Worm (Caenorhabditis elegans) whole organism, mixed stage, embryonic: ENCODE measurements around the gene K07E1.1.

ENCODE experiments used
- bed-3 ChIP-seq: fragments of 200-800 bp; sonication (Bioruptor generic); optimal IDR thresholded peaks from 3 replicates; lab custom pipeline; 2018; ENCODE audit warnings: mild to moderate bottlenecking, missing genetic modification characterization, moderate library complexity, missing compliant biosample characterization
- blmp-1 ChIP-seq: fragments of 150-350 bp; optimal IDR thresholded peaks from 2 replicates; lab custom pipeline; 2014; ENCODE audit warnings: missing biosample characterization, missing genetic modification characterization
- ceh-39 ChIP-seq: fragments of 150-350 bp; optimal IDR thresholded peaks from 2 replicates; lab custom pipeline; 2014; ENCODE audit warnings: missing biosample characterization, missing genetic modification characterization
- ceh-43 ChIP-seq: fragments of 200-800 bp; sonication (Bioruptor generic); optimal IDR thresholded peaks from 2 replicates; lab custom pipeline; 2018; ENCODE audit warnings: mild to moderate bottlenecking, missing genetic modification characterization, moderate library complexity, missing compliant biosample characterization
- ceh-83 ChIP-seq: fragments of 200-800 bp; sonication (Bioruptor generic); optimal IDR thresholded peaks from 2 replicates; lab custom pipeline; 2018; ENCODE audit warnings: mild to moderate bottlenecking, missing genetic modification characterization, missing compliant biosample characterization
- ces-1 ChIP-seq: fragments of 150-350 bp; optimal IDR thresholded peaks from 2 replicates; lab custom pipeline; 2014; ENCODE audit warnings: missing biosample characterization, missing genetic modification reagents, missing genetic modification characterization
- drap-1 ChIP-seq: fragments of 200-800 bp; sonication (Bioruptor generic); optimal IDR thresholded peaks from 3 replicates; lab custom pipeline; 2018; ENCODE audit warnings: mild to moderate bottlenecking, missing genetic modification characterization, missing compliant biosample characterization
- elt-3 ChIP-seq: fragments of 150-350 bp; optimal IDR thresholded peaks from 2 replicates; lab custom pipeline; 2014; ENCODE audit warnings: missing biosample characterization, missing genetic modification characterization
- flh-1 ChIP-seq: fragments of 200-800 bp; sonication (Bioruptor generic); optimal IDR thresholded peaks from 2 replicates; lab custom pipeline; 2018; ENCODE audit warnings: mild to moderate bottlenecking, missing genetic modification characterization, moderate library complexity, missing compliant biosample characterization
- ham-2 ChIP-seq: fragments of 200-800 bp; sonication (Bioruptor generic); optimal IDR thresholded peaks from 2 replicates; lab custom pipeline; 2018; ENCODE audit warnings: mild to moderate bottlenecking, missing genetic modification characterization, missing compliant biosample characterization
- hlh-1 ChIP-seq: fragments of 150-350 bp; optimal IDR thresholded peaks from 2 replicates; lab custom pipeline; 2014; ENCODE audit warnings: missing biosample characterization, missing genetic modification reagents, missing genetic modification characterization
- lin-13 ChIP-seq: fragments of 150-350 bp; optimal IDR thresholded peaks from 2 replicates; lab custom pipeline; 2014; ENCODE audit warnings: missing biosample characterization, missing genetic modification characterization
- lin-32 ChIP-seq: fragments of 200-800 bp; sonication (Bioruptor generic); optimal IDR thresholded peaks from 2 replicates; lab custom pipeline; 2018; ENCODE audit warnings: mild to moderate bottlenecking, missing genetic modification characterization, missing compliant biosample characterization
- lsy-2 ChIP-seq: fragments of 150-350 bp; optimal IDR thresholded peaks from 2 replicates; lab custom pipeline; 2014; ENCODE audit warnings: missing biosample characterization, missing genetic modification characterization
- mab-5 ChIP-seq: fragments of 150-350 bp; optimal IDR thresholded peaks from 2 replicates; lab custom pipeline; 2014; ENCODE audit warnings: missing biosample characterization, missing genetic modification characterization
- mep-1 ChIP-seq: fragments of 150-350 bp; optimal IDR thresholded peaks from 2 replicates; lab custom pipeline; 2017; ENCODE audit warnings: missing biosample characterization, missing genetic modification reagents, missing genetic modification characterization, inconsistent platforms
- mls-2 ChIP-seq: sonication (generic microtip); optimal IDR thresholded peaks from 2 replicates; lab custom pipeline; 2016; ENCODE audit warnings: mild to moderate bottlenecking, missing genetic modification characterization, moderate library complexity, missing compliant biosample characterization
- nhr-12 ChIP-seq: fragments of 150-350 bp; optimal IDR thresholded peaks from 2 replicates; lab custom pipeline; 2014; ENCODE audit warnings: missing biosample characterization, missing genetic modification characterization
- nhr-2 ChIP-seq: fragments of 150-350 bp; optimal IDR thresholded peaks from 2 replicates; lab custom pipeline; 2014; ENCODE audit warnings: missing biosample characterization, missing genetic modification characterization
- nhr-237 ChIP-seq: fragments of 150-350 bp; optimal IDR thresholded peaks from 2 replicates; lab custom pipeline; 2014; ENCODE audit warnings: missing biosample characterization, missing genetic modification characterization
- nhr-28 ChIP-seq: fragments of 150-350 bp; optimal IDR thresholded peaks from 2 replicates; lab custom pipeline; 2014; ENCODE audit warnings: missing biosample characterization, missing genetic modification characterization
- nhr-76 ChIP-seq: sonication (generic microtip); optimal IDR thresholded peaks from 2 replicates; lab custom pipeline; 2017; ENCODE audit warnings: missing biosample characterization, missing genetic modification characterization
- pha-4 ChIP-seq: fragments of 150-350 bp; optimal IDR thresholded peaks from 2 replicates; lab custom pipeline; 2018; ENCODE audit warnings: missing biosample characterization, missing genetic modification reagents, missing genetic modification characterization
- sem-2 ChIP-seq: fragments of 200-800 bp; sonication (Bioruptor generic); optimal IDR thresholded peaks from 2 replicates; lab custom pipeline; 2018; ENCODE audit warnings: mild to moderate bottlenecking, missing genetic modification characterization, missing compliant biosample characterization
- snpc-4 ChIP-seq: fragments of 150-350 bp; optimal IDR thresholded peaks from 2 replicates; lab custom pipeline; 2014; ENCODE audit warnings: missing biosample characterization, missing genetic modification characterization
- sptf-1 ChIP-seq: sonication (generic microtip); optimal IDR thresholded peaks from 2 replicates; lab custom pipeline; 2017; ENCODE audit warnings: mild to moderate bottlenecking, missing genetic modification characterization, moderate library complexity, missing compliant biosample characterization
- tbx-8 ChIP-seq: fragments of 200-800 bp; sonication (Bioruptor generic); optimal IDR thresholded peaks from 2 replicates; lab custom pipeline; 2018; ENCODE audit warnings: mild to moderate bottlenecking, missing genetic modification characterization, moderate library complexity, missing compliant biosample characterization
- unc-120 ChIP-seq: sonication (generic microtip); optimal IDR thresholded peaks from 2 replicates; lab custom pipeline; 2017; ENCODE audit warnings: missing genetic modification characterization, missing compliant biosample characterization; ENCODE audit not compliant: poor library complexity, severe bottlenecking
- unc-39 ChIP-seq: fragments of 150-350 bp; optimal IDR thresholded peaks from 2 replicates; lab custom pipeline; 2014; ENCODE audit warnings: missing biosample characterization, missing genetic modification characterization
- unc-62 ChIP-seq: fragments of 150-350 bp; optimal IDR thresholded peaks from 2 replicates; lab custom pipeline; 2014; ENCODE audit warnings: missing biosample characterization, missing genetic modification reagents, missing genetic modification characterization
- zip-8 ChIP-seq: fragments of 150-350 bp; optimal IDR thresholded peaks from 2 replicates; lab custom pipeline; 2014; ENCODE audit warnings: missing biosample characterization, missing genetic modification characterization
- ztf-11 ChIP-seq: fragments of 150-350 bp; optimal IDR thresholded peaks from 2 replicates; lab custom pipeline; 2014; ENCODE audit warnings: missing biosample characterization, missing genetic modification characterization

The K07E1.1 gene

DNA sequence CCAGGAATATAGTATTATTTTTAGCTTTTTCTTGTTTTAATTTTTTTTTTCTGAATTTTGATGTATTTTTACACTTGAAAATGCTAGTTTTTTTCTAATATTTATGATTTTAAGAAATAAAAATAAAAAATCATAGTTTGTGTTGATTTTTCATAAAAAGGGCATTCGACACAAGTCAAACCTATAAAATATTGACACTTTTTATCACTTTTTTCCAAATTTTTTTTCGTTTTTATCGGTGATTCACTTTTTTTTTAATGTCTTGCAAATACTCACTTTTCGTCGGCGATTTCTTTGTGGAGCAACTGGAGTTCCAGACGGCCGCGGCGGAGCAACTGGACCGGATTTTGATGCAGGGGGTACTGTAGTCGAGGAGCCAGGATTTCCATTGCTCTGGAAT lies 46.6 kb downstream of the K07E1.1 start:
- TF ChIP-seq ceh-43 (GFP tag; lab: Kevin White, UChicago) (no peak), mab-5 (tag; lab: Kevin White, UChicago) (no peak), nhr-76 (no peak), hlh-1 (no peak), nhr-28 (tag; lab: Kevin White, UChicago) (no peak), zip-8 (tag; lab: Kevin White, UChicago) (no peak), pha-4 (no peak), nhr-2 (tag; lab: Kevin White, UChicago) (no peak), sptf-1 (tag; lab: Kevin White, UChicago) (no peak), flh-1 (no peak), mls-2 (tag; lab: Kevin White, UChicago) (no peak), unc-62 (no peak)
- TF ChIP-seq, all 35 proteins: peak for 0

DNA sequence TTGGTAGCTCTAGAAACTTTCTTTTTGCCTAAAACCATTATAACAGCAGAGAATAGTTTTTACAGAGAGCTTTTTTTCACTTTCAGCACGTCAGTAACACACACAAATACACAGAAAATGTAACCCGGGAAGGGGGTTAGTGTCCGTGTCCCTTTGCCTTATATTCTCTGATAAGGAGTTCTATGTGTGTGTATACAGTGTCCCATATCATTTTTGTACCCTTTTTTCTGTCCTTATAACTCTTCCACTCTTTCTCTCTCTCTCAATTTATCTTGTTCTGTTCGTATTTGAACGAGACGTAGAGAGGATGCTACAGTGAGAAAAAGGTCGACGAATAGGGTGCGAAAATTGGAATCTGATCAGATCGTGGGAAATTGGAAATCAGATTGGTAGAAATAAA lies 47.9 kb downstream of the K07E1.1 start:
- TF ChIP-seq ceh-43 (GFP tag; lab: Kevin White, UChicago): no peak
- TF ChIP-seq nhr-12 (tag; lab: Kevin White, UChicago): no peak
- no peak for TF ChIP-seq blmp-1

DNA sequence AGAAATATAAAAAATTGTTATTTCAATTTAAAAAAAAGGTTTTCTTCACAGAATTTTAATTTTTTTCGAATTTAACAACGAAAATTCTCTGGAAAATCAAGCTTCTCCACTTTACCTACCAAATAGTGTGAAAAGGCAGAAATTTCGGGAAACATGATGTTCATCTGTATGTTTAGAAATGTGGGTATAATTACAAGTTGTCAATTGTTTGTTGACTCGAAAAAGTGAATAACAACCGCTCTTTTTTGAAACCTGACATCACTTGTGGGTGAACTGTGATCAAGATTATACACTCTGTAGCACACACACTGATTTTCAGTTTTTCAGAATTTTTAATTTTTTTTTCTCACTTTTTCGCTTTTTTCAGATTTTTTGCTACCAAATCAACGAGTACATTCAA lies 49.0 kb downstream of the K07E1.1 start:
- TF ChIP-seq unc-39 (tag; lab: Kevin White, UChicago): no peak
- TF ChIP-seq zip-8 (tag; lab: Kevin White, UChicago): no peak
- no peak for TF ChIP-seq blmp-1
- no peak for TF ChIP-seq snpc-4 (tag; lab: Kevin White, UChicago)
- TF ChIP-seq nhr-12 (tag; lab: Kevin White, UChicago): no peak
- no peak for TF ChIP-seq nhr-2 (tag; lab: Kevin White, UChicago)
- no peak for TF ChIP-seq ces-1 (GFP tag; lab: Kevin White, UChicago)
- no peak for TF ChIP-seq sptf-1 (tag; lab: Kevin White, UChicago)
- TF ChIP-seq sem-2 (GFP tag; lab: Kevin White, UChicago): no peak
- TF ChIP-seq tbx-8 (GFP tag; lab: Kevin White, UChicago): no peak
- TF ChIP-seq elt-3 (tag; lab: Kevin White, UChicago): no peak
- TF ChIP-seq unc-120 (tag; lab: Kevin White, UChicago): no peak
- no peak for TF ChIP-seq nhr-76
- TF ChIP-seq nhr-28 (tag; lab: Kevin White, UChicago): no peak
- no peak for TF ChIP-seq ceh-83 (GFP tag; lab: Kevin White, UChicago)
- TF ChIP-seq mab-5 (tag; lab: Kevin White, UChicago): no peak
- TF ChIP-seq lsy-2 (tag; lab: Kevin White, UChicago): no peak

DNA sequence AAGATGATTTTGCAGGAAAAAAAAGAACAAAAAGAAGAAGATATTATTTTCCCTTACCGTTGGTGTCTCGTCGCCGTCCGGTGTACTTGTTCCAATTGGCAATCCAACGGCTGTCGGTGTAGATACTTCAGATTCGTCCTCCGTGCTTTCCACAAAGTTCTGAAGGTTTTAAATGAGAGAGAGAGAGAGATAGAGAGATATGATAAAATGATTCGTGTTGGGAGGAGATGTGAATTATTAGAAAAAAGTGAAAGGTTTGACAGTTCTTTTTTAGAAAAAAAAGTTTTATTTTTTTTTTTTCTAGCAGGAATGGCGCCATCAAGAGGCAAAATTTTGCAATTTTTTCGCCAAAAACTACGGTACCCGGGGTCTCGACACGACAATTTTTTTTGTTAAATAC lies 49.4 kb downstream of the K07E1.1 start:
- TF ChIP-seq mab-5 (tag; lab: Kevin White, UChicago) (no peak), ceh-39 (no peak), ceh-83 (GFP tag; lab: Kevin White, UChicago) (no peak), unc-39 (tag; lab: Kevin White, UChicago) (no peak), lin-13 (tag; lab: Kevin White, UChicago) (no peak), mep-1 (tag; lab: Kevin White, UChicago) (no peak), drap-1 (no peak), mls-2 (tag; lab: Kevin White, UChicago) (no peak), flh-1 (no peak), unc-120 (tag; lab: Kevin White, UChicago) (no peak), ces-1 (GFP tag; lab: Kevin White, UChicago) (no peak), tbx-8 (GFP tag; lab: Kevin White, UChicago) (no peak), nhr-237 (no peak), elt-3 (tag; lab: Kevin White, UChicago) (no peak), nhr-2 (tag; lab: Kevin White, UChicago) (no peak), ztf-11 (tag; lab: Kevin White, UChicago) (no peak), nhr-28 (tag; lab: Kevin White, UChicago) (no peak), bed-3 (GFP tag; lab: Kevin White, UChicago) (no peak), lin-32 (GFP tag; lab: Kevin White, UChicago) (no peak), blmp-1 (no peak)

DNA sequence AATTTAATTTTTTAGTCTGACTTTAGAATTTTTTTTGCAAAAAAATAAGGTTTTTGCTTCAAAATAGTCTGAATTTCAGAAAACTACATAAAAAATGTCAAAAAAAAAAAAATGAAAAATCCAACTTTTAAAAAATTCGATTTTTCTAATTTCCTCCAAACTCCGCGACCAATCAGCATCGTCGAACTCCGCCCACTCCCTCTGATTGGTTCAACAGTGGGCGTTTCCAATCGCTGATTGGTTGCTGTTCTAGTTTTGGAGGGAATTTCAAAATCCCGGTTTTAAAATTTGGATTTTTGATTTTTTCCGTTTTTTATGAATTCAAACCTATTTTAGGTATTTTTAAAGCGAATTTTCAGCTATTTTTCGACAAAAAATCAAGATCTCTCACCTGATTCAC lies 49.9 kb downstream of the K07E1.1 start:
- TF ChIP-seq elt-3 (tag; lab: Kevin White, UChicago) (no peak), nhr-2 (tag; lab: Kevin White, UChicago) (no peak), nhr-76 (no peak), ham-2 (GFP tag; lab: Kevin White, UChicago) (no peak), mab-5 (tag; lab: Kevin White, UChicago) (no peak), pha-4 (no peak), lsy-2 (tag; lab: Kevin White, UChicago) (no peak), sptf-1 (tag; lab: Kevin White, UChicago) (no peak), snpc-4 (tag; lab: Kevin White, UChicago) (no peak), mep-1 (tag; lab: Kevin White, UChicago) (no peak), blmp-1 (no peak), nhr-237 (no peak)
- TF ChIP-seq, all 35 proteins: peak for 0
